Worm (Caenorhabditis elegans) whole organism, L2 larva: Measurements from ENCODE around the gene add-2.

Experiments
- lin-11 ChIP-seq: fragments of 150-350 bp; sonication (generic microtip); optimal IDR thresholded peaks from 2 replicates; lab custom pipeline; 2014; ENCODE audit warnings: missing biosample characterization, missing genetic modification characterization, inconsistent platforms, mixed read lengths
- mab-5 ChIP-seq: fragments of 150-350 bp; optimal IDR thresholded peaks from 2 replicates; lab custom pipeline; 2014; ENCODE audit warnings: missing biosample characterization, missing genetic modification characterization
- mbf-1 ChIP-seq: sonication (generic microtip); optimal IDR thresholded peaks from 2 replicates; lab custom pipeline; 2017; ENCODE audit warnings: missing biosample characterization, missing genetic modification characterization
- snpc-4 ChIP-seq: fragments of 150-350 bp; optimal IDR thresholded peaks from 2 replicates; lab custom pipeline; 2014; ENCODE audit warnings: missing biosample characterization, missing genetic modification characterization
- unc-62 ChIP-seq: fragments of 150-350 bp; optimal IDR thresholded peaks from 2 replicates; lab custom pipeline; 2014; ENCODE audit warnings: missing biosample characterization, missing genetic modification reagents, missing genetic modification characterization

DNA sequence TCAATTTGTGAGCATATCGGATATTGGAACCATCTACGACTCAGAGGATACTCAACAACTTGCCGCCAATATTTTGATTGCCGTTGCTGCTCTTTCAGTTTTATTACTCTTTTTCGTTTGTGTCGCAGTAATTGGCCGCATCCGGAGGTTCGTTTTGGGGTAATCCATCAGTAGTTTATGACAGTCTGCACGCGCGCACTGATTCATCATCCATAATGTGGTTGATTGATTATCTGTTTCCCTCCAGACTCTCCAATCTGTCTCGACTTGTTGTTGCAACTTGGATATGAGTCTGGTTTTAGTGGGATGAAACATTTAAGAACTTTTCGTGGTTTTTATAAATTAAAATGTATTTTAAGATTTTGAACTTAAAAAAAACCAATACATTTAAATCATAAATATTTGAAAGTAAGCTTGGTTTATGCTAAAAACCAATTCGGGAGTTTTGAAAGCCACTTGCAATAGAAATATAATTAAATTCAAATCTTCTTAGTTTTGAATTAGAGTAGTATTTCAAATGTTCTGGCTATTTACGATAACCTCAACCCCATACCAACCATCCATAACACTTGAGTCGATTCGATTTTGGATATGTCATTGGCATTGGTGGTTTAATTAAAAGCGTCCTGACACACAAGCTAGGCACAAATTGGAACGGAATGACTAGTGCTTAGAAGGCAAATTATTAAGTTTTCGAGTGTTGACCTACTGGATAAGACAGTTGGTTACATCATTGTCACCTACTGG is 52.9 kb downstream of the add-2 start:
- TF ChIP-seq snpc-4 (tag; lab: Kevin White, UChicago) (no peak), lin-11 (no peak), unc-62 (GFP tag; lab: Kevin White, UChicago) (no peak), mbf-1 (tag; lab: Kevin White, UChicago) (no peak), mab-5 (tag; lab: Kevin White, UChicago) (no peak)
